Worm (Caenorhabditis elegans) whole organism, L4 larva: ENCODE results near the gene mdt-30.

Experiments
- F37D6.2 ChIP-seq: sonication (generic microtip); optimal IDR thresholded peaks from 2 replicates; lab custom pipeline; 2016; ENCODE audit warnings: mild to moderate bottlenecking, missing genetic modification characterization, missing compliant biosample characterization
- F49E8.2 ChIP-seq: sonication (generic microtip); optimal IDR thresholded peaks from 2 replicates; lab custom pipeline; 2016; ENCODE audit warnings: missing compliant biosample characterization, mild to moderate bottlenecking, missing genetic modification characterization, borderline replicate concordance
- Y105C5A.15 ChIP-seq: fragments of 200-800 bp; sonication (Bioruptor generic); IDR thresholded peaks from 2 replicates; pipeline ENCODE4 v1.3.6; 2022; ENCODE audit warnings: missing genetic modification characterization, missing compliant biosample characterization
- Y48G9A.11 ChIP-seq: fragments of 200-800 bp; sonication (Bioruptor generic); IDR thresholded peaks from 2 replicates; pipeline ENCODE4 v1.3.6; 2022; ENCODE audit warnings: missing genetic modification reagents, missing genetic modification characterization, missing compliant biosample characterization
- Y5F2A.4 ChIP-seq: fragments of 200-800 bp; sonication (Bioruptor generic); optimal IDR thresholded peaks from 2 replicates; lab custom pipeline; 2018; ENCODE audit warnings: mild to moderate bottlenecking, missing genetic modification characterization, missing compliant biosample characterization
- ZK337.2 ChIP-seq: fragments of 200-800 bp; sonication (Bioruptor generic); IDR thresholded peaks from 2 replicates; pipeline ENCODE4 v1.3.6; 2022; ENCODE audit warnings: missing genetic modification reagents, missing genetic modification characterization, missing compliant biosample characterization
- ZK546.5 ChIP-seq, 2 experiments: sonication (generic microtip); optimal IDR thresholded peaks; 2 replicates each; lab custom pipeline; 2017; ENCODE audit warnings: missing biosample characterization in 2 of 2, missing genetic modification characterization in 2 of 2
- aha-1 ChIP-seq: fragments of 150-350 bp; peaks from one replicate; lab custom pipeline; 2014; ENCODE audit warnings: missing biosample characterization, missing genetic modification characterization
- aly-2 ChIP-seq: sonication (generic microtip); optimal IDR thresholded peaks from 2 replicates; lab custom pipeline; 2018; ENCODE audit warnings: missing biosample characterization, missing genetic modification characterization
- arid-1 ChIP-seq: fragments of 200-800 bp; sonication (Bioruptor generic); conservative IDR thresholded peaks from 2 replicates; pipeline ENCODE4 v1.3.6; 2022; ENCODE audit warnings: missing genetic modification reagents, missing genetic modification characterization, missing compliant biosample characterization
- ceh-20 ChIP-seq: fragments of 200-800 bp; sonication (Bioruptor generic); IDR thresholded peaks from 2 replicates; pipeline ENCODE4 v1.3.6; 2022; ENCODE audit warnings: missing genetic modification reagents, missing genetic modification characterization, missing compliant biosample characterization
- ceh-32 ChIP-seq: sonication (generic microtip); optimal IDR thresholded peaks from 2 replicates; lab custom pipeline; 2016; ENCODE audit warnings: mild to moderate bottlenecking, missing genetic modification characterization, missing compliant biosample characterization; ENCODE audit not compliant: poor library complexity
- ceh-44 ChIP-seq: fragments of 200-800 bp; sonication (Bioruptor generic); IDR thresholded peaks from 2 replicates; pipeline ENCODE4 v1.3.6; 2022; ENCODE audit warnings: missing genetic modification reagents, missing genetic modification characterization, missing compliant biosample characterization
- ctbp-1 ChIP-seq: fragments of 200-800 bp; sonication (Bioruptor generic); IDR thresholded peaks from 2 replicates; pipeline ENCODE4 v1.3.6; 2022; ENCODE audit warnings: missing genetic modification reagents, missing genetic modification characterization, missing compliant biosample characterization
- daf-12 ChIP-seq: fragments of 150-350 bp; optimal IDR thresholded peaks from 2 replicates; lab custom pipeline; 2014; ENCODE audit warnings: missing biosample characterization, missing genetic modification reagents, missing genetic modification characterization
- daf-19 ChIP-seq: fragments of 200-800 bp; sonication (Bioruptor generic); conservative IDR thresholded peaks from 2 replicates; pipeline ENCODE4 v1.3.6; 2022; ENCODE audit warnings: missing genetic modification characterization, missing compliant biosample characterization
- dmd-9 ChIP-seq: fragments of 200-800 bp; sonication (Bioruptor generic); IDR thresholded peaks from 2 replicates; pipeline ENCODE4 v1.3.6; 2022; ENCODE audit warnings: missing genetic modification reagents, missing genetic modification characterization, missing compliant biosample characterization
- egl-27 ChIP-seq: sonication (generic microtip); optimal IDR thresholded peaks from 3 replicates; lab custom pipeline; 2017; ENCODE audit warnings: missing biosample characterization, missing genetic modification reagents, missing genetic modification characterization
- egl-43 ChIP-seq: fragments of 200-800 bp; sonication (Bioruptor generic); IDR thresholded peaks from 2 replicates; pipeline ENCODE4 v1.3.6; 2022; ENCODE audit warnings: missing genetic modification reagents, missing genetic modification characterization, missing compliant biosample characterization
- fkh-10 ChIP-seq: fragments of 150-350 bp; optimal IDR thresholded peaks from 2 replicates; lab custom pipeline; 2014; ENCODE audit warnings: missing biosample characterization, missing genetic modification reagents, missing genetic modification characterization
- fos-1 ChIP-seq: fragments of 150-350 bp; optimal IDR thresholded peaks from 2 replicates; lab custom pipeline; 2014; ENCODE audit warnings: missing biosample characterization, missing genetic modification characterization
- gei-8 ChIP-seq: fragments of 200-800 bp; sonication (Bioruptor generic); optimal IDR thresholded peaks from 2 replicates; lab custom pipeline; 2018; ENCODE audit warnings: mild to moderate bottlenecking, missing genetic modification characterization, missing compliant biosample characterization
- hlh-11 ChIP-seq: fragments of 200-800 bp; sonication (Bioruptor generic); optimal IDR thresholded peaks from 2 replicates; lab custom pipeline; 2018; ENCODE audit warnings: mild to moderate bottlenecking, missing genetic modification characterization, missing compliant biosample characterization
- hlh-30 ChIP-seq: sonication (generic microtip); optimal IDR thresholded peaks from 2 replicates; lab custom pipeline; 2017; ENCODE audit warnings: antibody characterized with exemption, mild to moderate bottlenecking, missing genetic modification characterization, missing compliant biosample characterization; ENCODE audit not compliant: insufficient read depth
- lim-7 ChIP-seq: fragments of 200-800 bp; sonication (Bioruptor generic); IDR thresholded peaks from 2 replicates; pipeline ENCODE4 v1.3.6; 2022; ENCODE audit warnings: missing genetic modification characterization, missing compliant biosample characterization
- lin-13 ChIP-seq: fragments of 150-350 bp; optimal IDR thresholded peaks from 2 replicates; lab custom pipeline; 2014; ENCODE audit warnings: missing biosample characterization, missing genetic modification reagents, missing genetic modification characterization
- lin-15B ChIP-seq: fragments of 150-350 bp; sonication (generic microtip); optimal IDR thresholded peaks from 3 replicates; lab custom pipeline; 2014; ENCODE audit warnings: missing biosample characterization, missing genetic modification characterization
- lin-38 ChIP-seq: fragments of 200-800 bp; sonication (Bioruptor generic); IDR thresholded peaks from 2 replicates; pipeline ENCODE4 v1.3.6; 2022; ENCODE audit warnings: missing genetic modification reagents, missing genetic modification characterization, missing compliant biosample characterization
- lin-39 ChIP-seq: fragments of 150-350 bp; optimal IDR thresholded peaks from 2 replicates; lab custom pipeline; 2014; ENCODE audit warnings: missing biosample characterization, missing genetic modification reagents, missing genetic modification characterization
- lir-3 ChIP-seq: sonication (generic microtip); optimal IDR thresholded peaks from 2 replicates; lab custom pipeline; 2016; ENCODE audit warnings: mild to moderate bottlenecking, missing genetic modification characterization, missing compliant biosample characterization
- lsy-2 ChIP-seq, 2 experiments: fragments of 150-350 bp in 1 of 2; sonication (generic microtip) in 1 of 2; optimal IDR thresholded peaks; 2 replicates each; lab custom pipeline; 2014 to 2017; ENCODE audit warnings: missing biosample characterization in 2 of 2, missing genetic modification characterization in 2 of 2
- madf-5 ChIP-seq, 2 experiments: fragments of 200-800 bp; sonication (Bioruptor generic); IDR thresholded peaks; 2 replicates each; pipeline ENCODE4 v1.3.6; 2022; ENCODE audit warnings: missing compliant biosample characterization in 2 of 2, missing genetic modification characterization in 2 of 2
- mdl-1 ChIP-seq, 2 experiments: fragments of 150-350 bp in 1 of 2; sonication (generic microtip) in 1 of 2; optimal IDR thresholded peaks; 2 replicates each; lab custom pipeline; 2014 to 2017; ENCODE audit warnings: missing biosample characterization in 2 of 2, missing genetic modification characterization in 2 of 2
- mes-2 ChIP-seq: sonication (generic microtip); optimal IDR thresholded peaks from 2 replicates; lab custom pipeline; 2016; ENCODE audit warnings: missing genotype, mild to moderate bottlenecking, missing genetic modification characterization, missing compliant biosample characterization; ENCODE audit not compliant: poor library complexity, severe bottlenecking
- nhr-10 ChIP-seq: fragments of 150-350 bp; optimal IDR thresholded peaks from 2 replicates; lab custom pipeline; 2014; ENCODE audit warnings: missing biosample characterization, missing genetic modification characterization
- nhr-102 ChIP-seq: sonication (generic microtip); optimal IDR thresholded peaks from 2 replicates; lab custom pipeline; 2016; ENCODE audit warnings: mild to moderate bottlenecking, missing genetic modification characterization, moderate library complexity, missing compliant biosample characterization
- nhr-111 ChIP-seq: fragments of 200-800 bp; sonication (Bioruptor generic); optimal IDR thresholded peaks from 2 replicates; lab custom pipeline; 2018; ENCODE audit warnings: mild to moderate bottlenecking, missing genetic modification characterization, missing compliant biosample characterization
- nhr-237 ChIP-seq: sonication (generic microtip); optimal IDR thresholded peaks from 2 replicates; lab custom pipeline; 2017; ENCODE audit warnings: missing biosample characterization, missing genetic modification characterization
- nhr-25 ChIP-seq: sonication (generic microtip); optimal IDR thresholded peaks from 2 replicates; lab custom pipeline; 2017; ENCODE audit warnings: missing genetic modification characterization, mild to moderate bottlenecking, missing compliant biosample characterization, antibody characterized with exemption, moderate library complexity, borderline replicate concordance; ENCODE audit not compliant: insufficient read depth
- nhr-42 ChIP-seq: fragments of 200-800 bp; sonication (Bioruptor generic); IDR thresholded peaks from 2 replicates; pipeline ENCODE4 v1.3.6; 2022; ENCODE audit warnings: missing genetic modification characterization, missing compliant biosample characterization
- nhr-76 ChIP-seq: fragments of 150-350 bp; optimal IDR thresholded peaks from 2 replicates; lab custom pipeline; 2014; ENCODE audit warnings: missing biosample characterization, missing genetic modification characterization
- pqm-1 ChIP-seq: sonication (generic microtip); optimal IDR thresholded peaks from 2 replicates; lab custom pipeline; 2017; ENCODE audit warnings: missing biosample characterization, missing genetic modification characterization
- rbr-2 ChIP-seq: sonication (generic microtip); optimal IDR thresholded peaks from 2 replicates; lab custom pipeline; 2016; ENCODE audit warnings: missing genotype, missing genetic modification characterization, missing compliant biosample characterization
- set-16 ChIP-seq: fragments of 200-800 bp; sonication (Bioruptor generic); IDR thresholded peaks from 2 replicates; pipeline ENCODE4 v1.3.6; 2022; ENCODE audit warnings: missing genetic modification reagents, missing genetic modification characterization, missing compliant biosample characterization
- spr-3 ChIP-seq: fragments of 200-800 bp; sonication (Bioruptor generic); optimal IDR thresholded peaks from 2 replicates; lab custom pipeline; 2018; ENCODE audit warnings: mild to moderate bottlenecking, missing genetic modification characterization, missing compliant biosample characterization
- unc-39 ChIP-seq: sonication (generic microtip); optimal IDR thresholded peaks from 2 replicates; lab custom pipeline; 2017; ENCODE audit warnings: missing biosample characterization, missing genetic modification characterization
- unc-62 ChIP-seq, 3 experiments: fragments of 150-350 bp in 1 of 3; sonication (generic microtip); optimal IDR thresholded peaks in 2 of 3; peaks in 1 of 3; 1 replicate in 1 of 3; 2 replicates in 2 of 3; lab custom pipeline; 2014 to 2017; ENCODE audit warnings: missing biosample characterization in 3 of 3, missing genetic modification characterization in 3 of 3, missing genetic modification reagents in 3 of 3, missing genotype in 1 of 3
- zip-11 ChIP-seq: fragments of 200-800 bp; sonication (Bioruptor generic); IDR thresholded peaks from 2 replicates; pipeline ENCODE4 v1.3.6; 2022; ENCODE audit warnings: missing genetic modification characterization, missing compliant biosample characterization
- zip-2 ChIP-seq: fragments of 150-350 bp; optimal IDR thresholded peaks from 2 replicates; lab custom pipeline; 2014; ENCODE audit warnings: missing biosample characterization, missing genetic modification characterization
- ztf-11 ChIP-seq: fragments of 150-350 bp; optimal IDR thresholded peaks from 2 replicates; lab custom pipeline; 2014; ENCODE audit warnings: missing biosample characterization, missing genetic modification characterization
- ztf-7 ChIP-seq: fragments of 150-350 bp; optimal IDR thresholded peaks from 2 replicates; lab custom pipeline; 2014; ENCODE audit warnings: missing biosample characterization, missing genetic modification characterization

The mdt-30 gene

ce11 chrIII:8020823-8021332, 7.0 kb downstream of the mdt-30 start, which contains the start of gene lin-36 (continued):
- TF ChIP-seq nhr-102 (tag; lab: Kevin White, UChicago) (no peak), daf-12 (no peak), nhr-76 (tag; lab: Kevin White, UChicago) (no peak), ZK546.5 (tag; optimal IDR thresholded peaks at IDR 0.05; lab: Kevin White, UChicago) (no peak), mes-2 (tag; lab: Kevin White, UChicago) (peak; percentile 91), lin-15B (no peak), daf-19 (no peak), nhr-42 (GFP tag; lab: Robert Waterston, UW) (0 out of 2 replicates have a peak, but pooled peaks have one; percentile 20), F37D6.2 (tag; lab: Kevin White, UChicago) (peak; percentile 24), zip-11 (GFP tag; lab: Robert Waterston, UW) (no peak), ceh-20 (no peak), unc-39 (tag; lab: Kevin White, UChicago) (no peak), Y5F2A.4 (no peak), dmd-9 (GFP tag; lab: Robert Waterston, UW) (no peak), aly-2 (tag; lab: Kevin White, UChicago) (no peak), F49E8.2 (tag; lab: Kevin White, UChicago) (no peak), aha-1 (tag; lab: Kevin White, UChicago) (peak; percentile 6), nhr-237 (tag; lab: Kevin White, UChicago) (no peak), lim-7 (no peak), egl-27 (no peak), nhr-25 (tag; lab: Kevin White, UChicago) (peak; percentile 11), ctbp-1 (GFP tag; lab: Robert Waterston, UW) (no peak), spr-3 (GFP tag; lab: Kevin White, UChicago) (no peak), mdl-1 (tag; optimal IDR thresholded peaks at IDR 0.05; lab: Kevin White, UChicago) (peak in 1 of 2 experiments; percentile 14), hlh-11 (tag; lab: Kevin White, UChicago) (peak; percentile 91), ZK337.2 (no peak), hlh-30 (tag; lab: Kevin White, UChicago) (peak; percentile 78), Y105C5A.15 (GFP tag; lab: Robert Waterston, UW) (no peak), pqm-1 (no peak), ztf-7 (tag; lab: Kevin White, UChicago) (no peak), rbr-2 (peak; percentile 57), fkh-10 (GFP tag; lab: Kevin White, UChicago) (no peak), Y48G9A.11 (no peak), arid-1 (GFP tag; lab: Robert Waterston, UW) (peak; percentile 43; the same call in 1 of the 2 replicates), ztf-11 (tag; lab: Kevin White, UChicago) (no peak), set-16 (GFP tag; lab: Robert Waterston, UW) (no peak), fos-1 (no peak), nhr-111 (no peak), madf-5 (GFP tag; IDR thresholded peaks at IDR 0.05; lab: Robert Waterston, UW) (no peak), ceh-44 (GFP tag; lab: Robert Waterston, UW) (no peak), gei-8 (GFP tag; lab: Kevin White, UChicago) (no peak), lsy-2 (tag; optimal IDR thresholded peaks at IDR 0.05; lab: Kevin White, UChicago) (peak in 1 of 2 experiments; percentile 90), unc-62 (GFP tag; optimal IDR thresholded peaks at IDR 0.05 in 1 of 2; lab: Kevin White, UChicago) (no peak), unc-62 (tag; optimal IDR thresholded peaks at IDR 0.05; lab: Kevin White, UChicago) (no peak), lir-3 (no peak), lin-38 (GFP tag; lab: Robert Waterston, UW) (peak; percentile 71), nhr-10 (no peak), egl-43 (GFP tag; lab: Robert Waterston, UW) (no peak), ceh-32 (tag; lab: Kevin White, UChicago) (no peak), zip-2 (tag; lab: Kevin White, UChicago) (no peak), lin-39 (tag; lab: Kevin White, UChicago) (no peak), lin-13 (GFP tag; lab: Kevin White, UChicago) (peak; percentile 84)
